Fruit fly (Drosophila melanogaster) whole organism: Measurements from ENCODE around the gene GluRIIA.

ENCODE experiments used
- CG8478 ChIP-seq: fragments of >200 bp; optimal IDR thresholded peaks from 2 replicates; lab custom pipeline; 2018; ENCODE audit warnings: inconsistent platforms
- EcR ChIP-seq, 2 experiments: fragments of >200 bp; optimal IDR thresholded peaks; 2 replicates each; lab custom pipeline; 2017; ENCODE audit warnings: missing biosample characterization in 2 of 2, missing genetic modification characterization in 2 of 2, missing genetic modification reagents in 2 of 2
- usp ChIP-seq: fragments of >200 bp; optimal IDR thresholded peaks from 2 replicates; lab custom pipeline; 2017; ENCODE audit warnings: missing biosample characterization, missing genetic modification characterization, mixed read lengths

DNA sequence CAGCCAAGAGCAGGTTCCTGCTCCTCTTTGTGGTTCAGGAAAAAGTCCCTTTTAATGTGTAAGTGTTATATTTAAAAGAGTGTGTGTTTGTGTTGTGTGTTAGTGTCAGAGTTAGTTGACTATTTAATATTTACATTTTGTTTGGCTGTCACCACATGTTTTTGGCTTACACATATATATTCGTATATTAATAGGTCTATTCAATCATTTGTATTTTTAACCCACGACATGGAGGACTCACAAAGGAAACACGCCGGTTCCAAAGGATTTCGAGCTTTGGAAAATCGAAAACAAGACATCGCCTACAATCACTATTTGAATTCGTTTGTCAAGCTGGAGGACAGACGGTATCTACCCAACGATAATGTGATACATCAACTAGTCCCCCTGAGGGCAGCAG is 1.1 kb upstream of the GluRIIA start, which contains the start of the genes CG14013 and CG14017:
- TF ChIP-seq EcR (GFP tag; optimal IDR thresholded peaks at IDR 0.05; lab: Kevin White, UChicago): no peak
- TF ChIP-seq usp (GFP tag; lab: Kevin White, UChicago): no peak
- TF ChIP-seq CG8478 (lab: Kevin White, UChicago): no peak
